Worm (Caenorhabditis elegans) whole organism, mixed stage, embryonic: Measurements from ENCODE around the gene rde-4.

Source experiments
- blmp-1 ChIP-seq: fragments of 150-350 bp; optimal IDR thresholded peaks from 2 replicates; lab custom pipeline; 2014; ENCODE audit warnings: missing biosample characterization, missing genetic modification characterization
- cnd-1 ChIP-seq: fragments of 200-800 bp; sonication (Bioruptor generic); optimal IDR thresholded peaks from 2 replicates; lab custom pipeline; 2018; ENCODE audit warnings: mild to moderate bottlenecking, missing genetic modification characterization, missing compliant biosample characterization
- elt-1 ChIP-seq: sonication (generic microtip); optimal IDR thresholded peaks from 2 replicates; lab custom pipeline; 2017; ENCODE audit warnings: missing genetic modification characterization, mild to moderate bottlenecking, missing compliant biosample characterization, antibody characterized with exemption, moderate library complexity, borderline replicate concordance; ENCODE audit not compliant: insufficient read depth
- lin-13 ChIP-seq: fragments of 150-350 bp; optimal IDR thresholded peaks from 2 replicates; lab custom pipeline; 2014; ENCODE audit warnings: missing biosample characterization, missing genetic modification characterization
- lsy-2 ChIP-seq: fragments of 150-350 bp; optimal IDR thresholded peaks from 2 replicates; lab custom pipeline; 2014; ENCODE audit warnings: missing biosample characterization, missing genetic modification characterization
- mab-5 ChIP-seq: fragments of 150-350 bp; optimal IDR thresholded peaks from 2 replicates; lab custom pipeline; 2014; ENCODE audit warnings: missing biosample characterization, missing genetic modification characterization
- nhr-12 ChIP-seq: fragments of 150-350 bp; optimal IDR thresholded peaks from 2 replicates; lab custom pipeline; 2014; ENCODE audit warnings: missing biosample characterization, missing genetic modification characterization
- nhr-28 ChIP-seq: fragments of 150-350 bp; optimal IDR thresholded peaks from 2 replicates; lab custom pipeline; 2014; ENCODE audit warnings: missing biosample characterization, missing genetic modification characterization
- snpc-4 ChIP-seq: fragments of 150-350 bp; optimal IDR thresholded peaks from 2 replicates; lab custom pipeline; 2014; ENCODE audit warnings: missing biosample characterization, missing genetic modification characterization
- ztf-11 ChIP-seq: fragments of 150-350 bp; optimal IDR thresholded peaks from 2 replicates; lab custom pipeline; 2014; ENCODE audit warnings: missing biosample characterization, missing genetic modification characterization

ce11 chrIII:10186160-10186559 is 32.3 kb downstream of the rde-4 start, which contains the start of gene unc-47:
- TF ChIP-seq snpc-4 (tag; lab: Kevin White, UChicago) = no peak
- TF ChIP-seq nhr-28 (tag; lab: Kevin White, UChicago) = no peak
- TF ChIP-seq elt-1 (tag; lab: Kevin White, UChicago) = no peak
- no peak for TF ChIP-seq ztf-11 (tag; lab: Kevin White, UChicago)
- no peak for TF ChIP-seq mab-5
- no peak for TF ChIP-seq lin-13 (tag; lab: Kevin White, UChicago)
- no peak for TF ChIP-seq nhr-12 (tag; lab: Kevin White, UChicago)
- no peak for TF ChIP-seq blmp-1 (tag; lab: Kevin White, UChicago)
- no peak for TF ChIP-seq lsy-2
- no peak for TF ChIP-seq cnd-1 (tag; lab: Kevin White, UChicago)
